Worm (Caenorhabditis elegans): ENCODE measurements around the gene sri-19.

ce11 chrIV:10919770-10920169 lies 38.4 kb upstream of the sri-19 start, which contains the start of gene rbr-2:
- TF ChIP-seq ama-1 (optimal IDR thresholded peaks at IDR 0.05) (no peak), F13H6.1 (tag; optimal IDR thresholded peaks at IDR 0.05) (no peak), Y22D7AL.16 (tag; optimal IDR thresholded peaks at IDR 0.05) (no peak), K02D7.2 (tag; optimal IDR thresholded peaks at IDR 0.05) (no peak), ztf-16 (tag; optimal IDR thresholded peaks at IDR 0.05) (no peak), pros-1 (tag; optimal IDR thresholded peaks at IDR 0.05) (no peak), pha-4 (tag; optimal IDR thresholded peaks at IDR 0.05) (no peak), elt-2 (tag; optimal IDR thresholded peaks at IDR 0.05) (no peak), ceh-22 (tag; optimal IDR thresholded peaks at IDR 0.05) (no peak)
